ENCODE assay signal across 3 fruit fly cellular contexts in the genomic region with DNA sequence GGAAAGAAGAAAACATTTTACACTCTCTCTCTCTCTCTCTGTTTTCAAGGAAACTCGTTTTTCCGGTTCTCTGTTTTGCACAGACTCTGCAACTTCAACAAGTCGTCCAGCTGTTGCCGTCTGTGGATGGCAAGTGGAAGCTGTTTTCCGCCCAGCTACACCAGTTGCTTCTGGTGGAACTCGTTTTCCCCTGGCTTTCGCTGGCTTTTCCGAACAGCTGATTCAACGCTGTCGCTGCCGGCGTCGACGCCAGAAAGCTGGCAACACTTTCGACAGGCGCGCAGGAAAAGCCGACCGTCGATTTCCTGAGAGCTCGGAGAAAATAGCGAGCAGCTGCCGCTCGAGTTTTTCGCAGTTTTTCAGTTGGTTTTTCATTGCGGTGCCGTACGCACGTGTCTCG.
TF ChIP-seq lines count a peak whose summit lies in the region.

A gene (plus strand): TSS at position 378 of the 400 bp plus-strand sequence.

- no peak for TF ChIP-seq CTCF in whole organism, embryonic (GFP tag; optimal IDR thresholded peaks at IDR 0.05; lab: Kevin White, UChicago)

TF ChIP-seq in whole organism, embryonic, 481 proteins besides CTCF, POLR2A, EP300 and RAD21 (continues in another document):
- TF ChIP-seq pros (GFP tag; optimal IDR thresholded peaks at IDR 0.05; lab: Kevin White, UChicago), result no peak
- 0 out of 4 replicates have a peak, but pooled peaks have one; percentile 51 for TF ChIP-seq chinmo (GFP tag; IDR thresholded peaks at IDR 0.05; lab: Robert Waterston, UW; ENCODE audit: partially characterized antibody)
- no peak for TF ChIP-seq E2f2 (GFP tag; IDR thresholded peaks at IDR 0.05; lab: Robert Waterston, UW)
- no peak for TF ChIP-seq cwo (GFP tag; optimal IDR thresholded peaks at IDR 0.05; lab: Kevin White, UChicago)
- TF ChIP-seq Bteb2 (GFP tag; optimal IDR thresholded peaks at IDR 0.05; lab: Kevin White, UChicago), result no peak
- no peak for TF ChIP-seq CG16863 (GFP tag; optimal IDR thresholded peaks at IDR 0.05; lab: Kevin White, UChicago)
- TF ChIP-seq CG11504 (tag; optimal IDR thresholded peaks at IDR 0.05; lab: Kevin White, UChicago), result no peak
- TF ChIP-seq tna (GFP tag; IDR thresholded peaks at IDR 0.05; lab: Robert Waterston, UW; ENCODE audit: partially characterized antibody), result no peak
- no peak for TF ChIP-seq slp2 (GFP tag; optimal IDR thresholded peaks at IDR 0.05; lab: Kevin White, UChicago)
- TF ChIP-seq nom (GFP tag; optimal IDR thresholded peaks at IDR 0.05; lab: Kevin White, UChicago), result no peak
- TF ChIP-seq ato (GFP tag; IDR thresholded peaks at IDR 0.05; lab: Robert Waterston, UW; ENCODE audit: partially characterized antibody), result no peak
- TF ChIP-seq repo (GFP tag; optimal IDR thresholded peaks at IDR 0.05; lab: Kevin White, UChicago), result no peak
- no peak for TF ChIP-seq bcd (GFP tag; optimal IDR thresholded peaks at IDR 0.05; lab: Kevin White, UChicago)
- no peak for TF ChIP-seq unpg (GFP tag; optimal IDR thresholded peaks at IDR 0.05; lab: Kevin White, UChicago)
- no peak for TF ChIP-seq CG10366 (GFP tag; IDR thresholded peaks at IDR 0.05; lab: Robert Waterston, UW)
- TF ChIP-seq lov (optimal IDR thresholded peaks at IDR 0.05; lab: Kevin White, UChicago), result no peak
- TF ChIP-seq lov (GFP tag; IDR thresholded peaks at IDR 0.05; lab: Robert Waterston, UW), result no peak
- no peak for TF ChIP-seq eyg (GFP tag; optimal IDR thresholded peaks at IDR 0.05; lab: Kevin White, UChicago)
- 0 out of 2 replicates have a peak, but pooled peaks have one; percentile 29 for TF ChIP-seq unc-4 (GFP tag; IDR thresholded peaks at IDR 0.05; lab: Robert Waterston, UW; ENCODE audit: partially characterized antibody)
- no peak for TF ChIP-seq CG13894 (tag; optimal IDR thresholded peaks at IDR 0.05; lab: Kevin White, UChicago)
- peak; percentile 17; the same call in 1 of the 2 replicates for TF ChIP-seq CG13287 (GFP tag; IDR thresholded peaks at IDR 0.05; lab: Robert Waterston, UW; ENCODE audit: partially characterized antibody)
- TF ChIP-seq Deaf1 (tag; optimal IDR thresholded peaks at IDR 0.05; lab: Kevin White, UChicago), result peak; percentile 88
- TF ChIP-seq sisA (GFP tag; IDR thresholded peaks at IDR 0.05; lab: Robert Waterston, UW), result no peak
- no peak for TF ChIP-seq CG4424 (GFP tag; optimal IDR thresholded peaks at IDR 0.05; lab: Kevin White, UChicago)
- no peak for TF ChIP-seq Ssrp (tag; optimal IDR thresholded peaks at IDR 0.05; lab: Kevin White, UChicago)
- TF ChIP-seq crp (GFP tag; optimal IDR thresholded peaks at IDR 0.05; lab: Kevin White, UChicago), result peak in 1 of 2 experiments; percentile 69
- no peak for TF ChIP-seq Gug (GFP tag; IDR thresholded peaks at IDR 0.05; lab: Robert Waterston, UW)
- TF ChIP-seq Drgx (GFP tag; IDR thresholded peaks at IDR 0.05; lab: Robert Waterston, UW), result no peak

TF ChIP-seq in whole organism, prepupa, 60 proteins besides CTCF, POLR2A, EP300 and RAD21:
- TF ChIP-seq eg (GFP tag; IDR thresholded peaks at IDR 0.05; lab: Robert Waterston, UW) (0 out of 3 replicates have a peak, but pooled peaks have one; percentile 20), Eip93F (GFP tag; optimal IDR thresholded peaks at IDR 0.05; lab: Kevin White, UChicago) (no peak)
TF ChIP-seq in whole organism, prepupa: peak in this region for 1.

TF ChIP-seq in whole organism, pupa, 21 proteins besides CTCF, POLR2A, EP300 and RAD21:
- peak; percentile 90 for TF ChIP-seq CG12605 (GFP tag; IDR thresholded peaks at IDR 0.05; lab: Robert Waterston, UW)
- 0 out of 2 replicates have a peak, but pooled peaks have one; percentile 11 for TF ChIP-seq Ets98B (GFP tag; IDR thresholded peaks at IDR 0.05; lab: Robert Waterston, UW)
- TF ChIP-seq CG14655 (GFP tag; optimal IDR thresholded peaks at IDR 0.05; lab: Kevin White, UChicago), result peak; percentile 13
- TF ChIP-seq CG34367 (tag; optimal IDR thresholded peaks at IDR 0.05; lab: Kevin White, UChicago), result no peak
- peak; percentile 74; the same call in 2 of the 3 replicates for TF ChIP-seq CG4496 (GFP tag; IDR thresholded peaks at IDR 0.05; lab: Robert Waterston, UW)
TF ChIP-seq in whole organism, pupa: peak in this region for 4.
